Worm (Caenorhabditis elegans) whole organism, L4 larva: ENCODE measurements around the gene fbxa-105.

Source experiments
- F26F4.8 ChIP-seq: fragments of 200-800 bp; sonication (Bioruptor generic); conservative IDR thresholded peaks from 2 replicates; pipeline ENCODE4 v1.3.6; 2022; ENCODE audit warnings: missing genetic modification characterization, missing compliant biosample characterization
- F37D6.2 ChIP-seq: sonication (generic microtip); optimal IDR thresholded peaks from 2 replicates; lab custom pipeline; 2016; ENCODE audit warnings: mild to moderate bottlenecking, missing genetic modification characterization, missing compliant biosample characterization
- T26A8.4 ChIP-seq: fragments of 200-800 bp; sonication (Bioruptor generic); IDR thresholded peaks from 2 replicates; pipeline ENCODE4 v1.3.6; 2022; ENCODE audit warnings: missing genetic modification characterization, missing compliant biosample characterization
- Y48G9A.11 ChIP-seq: fragments of 200-800 bp; sonication (Bioruptor generic); IDR thresholded peaks from 2 replicates; pipeline ENCODE4 v1.3.6; 2022; ENCODE audit warnings: missing genetic modification reagents, missing genetic modification characterization, missing compliant biosample characterization
- Y5F2A.4 ChIP-seq: fragments of 200-800 bp; sonication (Bioruptor generic); optimal IDR thresholded peaks from 2 replicates; lab custom pipeline; 2018; ENCODE audit warnings: mild to moderate bottlenecking, missing genetic modification characterization, missing compliant biosample characterization
- aha-1 ChIP-seq: fragments of 150-350 bp; peaks from one replicate; lab custom pipeline; 2014; ENCODE audit warnings: missing biosample characterization, missing genetic modification characterization
- ama-1 ChIP-seq: fragments of 150-350 bp; optimal IDR thresholded peaks from 2 replicates; lab custom pipeline; 2014; ENCODE audit warnings: inconsistent platforms, mixed read lengths
- ceh-20 ChIP-seq: fragments of 200-800 bp; sonication (Bioruptor generic); IDR thresholded peaks from 2 replicates; pipeline ENCODE4 v1.3.6; 2022; ENCODE audit warnings: missing genetic modification reagents, missing genetic modification characterization, missing compliant biosample characterization
- ceh-44 ChIP-seq: fragments of 200-800 bp; sonication (Bioruptor generic); IDR thresholded peaks from 2 replicates; pipeline ENCODE4 v1.3.6; 2022; ENCODE audit warnings: missing genetic modification reagents, missing genetic modification characterization, missing compliant biosample characterization
- ceh-62 ChIP-seq: sonication (generic microtip); optimal IDR thresholded peaks from 2 replicates; lab custom pipeline; 2017; ENCODE audit warnings: missing biosample characterization, missing genetic modification characterization
- ceh-82 ChIP-seq: sonication (generic microtip); optimal IDR thresholded peaks from 2 replicates; lab custom pipeline; 2017; ENCODE audit warnings: missing biosample characterization, missing genetic modification characterization
- daf-12 ChIP-seq: fragments of 150-350 bp; optimal IDR thresholded peaks from 2 replicates; lab custom pipeline; 2014; ENCODE audit warnings: missing biosample characterization, missing genetic modification reagents, missing genetic modification characterization
- daf-19 ChIP-seq: fragments of 200-800 bp; sonication (Bioruptor generic); conservative IDR thresholded peaks from 2 replicates; pipeline ENCODE4 v1.3.6; 2022; ENCODE audit warnings: missing genetic modification characterization, missing compliant biosample characterization
- dmd-6 ChIP-seq: fragments of 200-800 bp; sonication (Bioruptor generic); IDR thresholded peaks from 2 replicates; pipeline ENCODE4 v1.3.6; 2022; ENCODE audit warnings: missing genetic modification reagents, missing genetic modification characterization, missing compliant biosample characterization
- dpl-1 ChIP-seq: fragments of 150-350 bp; optimal IDR thresholded peaks from 2 replicates; lab custom pipeline; 2014; ENCODE audit warnings: missing biosample characterization, missing genetic modification reagents, missing genetic modification characterization
- egl-43 ChIP-seq: fragments of 200-800 bp; sonication (Bioruptor generic); IDR thresholded peaks from 2 replicates; pipeline ENCODE4 v1.3.6; 2022; ENCODE audit warnings: missing genetic modification reagents, missing genetic modification characterization, missing compliant biosample characterization
- fkh-10 ChIP-seq: fragments of 150-350 bp; optimal IDR thresholded peaks from 2 replicates; lab custom pipeline; 2014; ENCODE audit warnings: missing biosample characterization, missing genetic modification reagents, missing genetic modification characterization
- gei-8 ChIP-seq: fragments of 200-800 bp; sonication (Bioruptor generic); optimal IDR thresholded peaks from 2 replicates; lab custom pipeline; 2018; ENCODE audit warnings: mild to moderate bottlenecking, missing genetic modification characterization, missing compliant biosample characterization
- hif-1 ChIP-seq, 2 experiments: sonication (generic microtip); optimal IDR thresholded peaks; 2 replicates each; lab custom pipeline; 2016 to 2017; ENCODE audit warnings: missing compliant biosample characterization in 2 of 2, missing genetic modification characterization in 2 of 2, missing genetic modification reagents in 2 of 2, missing genotype in 2 of 2, mild to moderate bottlenecking in 1 of 2
- hlh-11 ChIP-seq: fragments of 200-800 bp; sonication (Bioruptor generic); optimal IDR thresholded peaks from 2 replicates; lab custom pipeline; 2018; ENCODE audit warnings: mild to moderate bottlenecking, missing genetic modification characterization, missing compliant biosample characterization
- hlh-30 ChIP-seq: sonication (generic microtip); optimal IDR thresholded peaks from 2 replicates; lab custom pipeline; 2017; ENCODE audit warnings: antibody characterized with exemption, mild to moderate bottlenecking, missing genetic modification characterization, missing compliant biosample characterization; ENCODE audit not compliant: insufficient read depth
- hmg-1.1 ChIP-seq: fragments of 200-800 bp; sonication (Bioruptor generic); IDR thresholded peaks from 2 replicates; pipeline ENCODE4 v1.3.6; 2022; ENCODE audit warnings: missing genetic modification reagents, missing genetic modification characterization, missing compliant biosample characterization
- lin-15B ChIP-seq: fragments of 150-350 bp; sonication (generic microtip); optimal IDR thresholded peaks from 3 replicates; lab custom pipeline; 2014; ENCODE audit warnings: missing biosample characterization, missing genetic modification characterization
- lin-38 ChIP-seq: fragments of 200-800 bp; sonication (Bioruptor generic); IDR thresholded peaks from 2 replicates; pipeline ENCODE4 v1.3.6; 2022; ENCODE audit warnings: missing genetic modification reagents, missing genetic modification characterization, missing compliant biosample characterization
- lin-39 ChIP-seq: fragments of 150-350 bp; optimal IDR thresholded peaks from 2 replicates; lab custom pipeline; 2014; ENCODE audit warnings: missing biosample characterization, missing genetic modification reagents, missing genetic modification characterization
- lir-3 ChIP-seq: sonication (generic microtip); optimal IDR thresholded peaks from 2 replicates; lab custom pipeline; 2016; ENCODE audit warnings: mild to moderate bottlenecking, missing genetic modification characterization, missing compliant biosample characterization
- lsy-2 ChIP-seq, 2 experiments: fragments of 150-350 bp in 1 of 2; sonication (generic microtip) in 1 of 2; optimal IDR thresholded peaks; 2 replicates each; lab custom pipeline; 2014 to 2017; ENCODE audit warnings: missing biosample characterization in 2 of 2, missing genetic modification characterization in 2 of 2
- madf-9 ChIP-seq: fragments of 200-800 bp; sonication (Bioruptor generic); conservative IDR thresholded peaks from 2 replicates; pipeline ENCODE4 v1.3.6; 2022; ENCODE audit warnings: missing genetic modification reagents, missing genetic modification characterization, missing compliant biosample characterization
- mdl-1 ChIP-seq, 2 experiments: fragments of 150-350 bp in 1 of 2; sonication (generic microtip) in 1 of 2; optimal IDR thresholded peaks; 2 replicates each; lab custom pipeline; 2014 to 2017; ENCODE audit warnings: missing biosample characterization in 2 of 2, missing genetic modification characterization in 2 of 2
- mep-1 ChIP-seq: fragments of 150-350 bp; sonication (generic microtip); optimal IDR thresholded peaks from 3 replicates; lab custom pipeline; 2014; ENCODE audit warnings: missing biosample characterization, missing genetic modification characterization
- mxl-2 ChIP-seq: fragments of 200-800 bp; sonication (Bioruptor generic); conservative IDR thresholded peaks from 2 replicates; pipeline ENCODE4 v1.3.6; 2022; ENCODE audit warnings: missing genetic modification reagents, missing genetic modification characterization, missing compliant biosample characterization
- mxl-3 ChIP-seq: fragments of 200-800 bp; sonication (Bioruptor generic); optimal IDR thresholded peaks from 2 replicates; lab custom pipeline; 2018; ENCODE audit warnings: mild to moderate bottlenecking, missing genetic modification characterization, missing compliant biosample characterization
- nhr-10 ChIP-seq: fragments of 150-350 bp; optimal IDR thresholded peaks from 2 replicates; lab custom pipeline; 2014; ENCODE audit warnings: missing biosample characterization, missing genetic modification characterization
- nhr-11 ChIP-seq: fragments of 150-350 bp; optimal IDR thresholded peaks from 2 replicates; lab custom pipeline; 2014; ENCODE audit warnings: missing biosample characterization, missing genetic modification characterization
- nhr-25 ChIP-seq: sonication (generic microtip); optimal IDR thresholded peaks from 2 replicates; lab custom pipeline; 2017; ENCODE audit warnings: missing genetic modification characterization, mild to moderate bottlenecking, missing compliant biosample characterization, antibody characterized with exemption, moderate library complexity, borderline replicate concordance; ENCODE audit not compliant: insufficient read depth
- nhr-28 ChIP-seq: fragments of 150-350 bp; optimal IDR thresholded peaks from 2 replicates; lab custom pipeline; 2014; ENCODE audit warnings: missing biosample characterization, missing genetic modification characterization
- nhr-41 ChIP-seq: fragments of 200-800 bp; sonication (Bioruptor generic); IDR thresholded peaks from 2 replicates; pipeline ENCODE4 v1.3.6; 2022; ENCODE audit warnings: missing genetic modification reagents, missing genetic modification characterization, missing compliant biosample characterization
- nhr-48 ChIP-seq: sonication (generic microtip); optimal IDR thresholded peaks from 2 replicates; lab custom pipeline; 2016; ENCODE audit warnings: mild to moderate bottlenecking, missing genetic modification characterization, missing compliant biosample characterization
- nhr-6 ChIP-seq: fragments of 150-350 bp; optimal IDR thresholded peaks from 2 replicates; lab custom pipeline; 2014; ENCODE audit warnings: missing biosample characterization, missing genetic modification characterization
- nhr-76 ChIP-seq: fragments of 150-350 bp; optimal IDR thresholded peaks from 2 replicates; lab custom pipeline; 2014; ENCODE audit warnings: missing biosample characterization, missing genetic modification characterization
- nhr-77 ChIP-seq: fragments of 150-350 bp; optimal IDR thresholded peaks from 2 replicates; lab custom pipeline; 2014; ENCODE audit warnings: missing biosample characterization, missing genetic modification characterization
- set-16 ChIP-seq: fragments of 200-800 bp; sonication (Bioruptor generic); IDR thresholded peaks from 2 replicates; pipeline ENCODE4 v1.3.6; 2022; ENCODE audit warnings: missing genetic modification reagents, missing genetic modification characterization, missing compliant biosample characterization
- skn-1 ChIP-seq: fragments of 150-350 bp; optimal IDR thresholded peaks from 2 replicates; lab custom pipeline; 2014; ENCODE audit warnings: missing biosample characterization, missing genetic modification characterization
- spr-1 ChIP-seq: sonication (generic microtip); optimal IDR thresholded peaks from 2 replicates; lab custom pipeline; 2016; ENCODE audit warnings: mild to moderate bottlenecking, missing genetic modification characterization, missing compliant biosample characterization
- spr-3 ChIP-seq: fragments of 200-800 bp; sonication (Bioruptor generic); optimal IDR thresholded peaks from 2 replicates; lab custom pipeline; 2018; ENCODE audit warnings: mild to moderate bottlenecking, missing genetic modification characterization, missing compliant biosample characterization
- tag-97 ChIP-seq: fragments of 200-800 bp; sonication (Bioruptor generic); IDR thresholded peaks from 2 replicates; pipeline ENCODE4 v1.3.6; 2022; ENCODE audit warnings: missing genetic modification characterization, missing compliant biosample characterization
- unc-62 ChIP-seq, 3 experiments: fragments of 150-350 bp in 1 of 3; sonication (generic microtip); optimal IDR thresholded peaks in 2 of 3; peaks in 1 of 3; 1 replicate in 1 of 3; 2 replicates in 2 of 3; lab custom pipeline; 2014 to 2017; ENCODE audit warnings: missing biosample characterization in 3 of 3, missing genetic modification characterization in 3 of 3, missing genetic modification reagents in 3 of 3, missing genotype in 1 of 3
- zag-1 ChIP-seq: fragments of 150-350 bp; optimal IDR thresholded peaks from 2 replicates; lab custom pipeline; 2014; ENCODE audit warnings: missing biosample characterization, missing genetic modification characterization
- zfp-3 ChIP-seq: fragments of 200-800 bp; sonication (Bioruptor generic); conservative IDR thresholded peaks from 2 replicates; pipeline ENCODE4 v1.3.6; 2022; ENCODE audit warnings: missing genetic modification reagents, missing genetic modification characterization, missing compliant biosample characterization
- zip-11 ChIP-seq: fragments of 200-800 bp; sonication (Bioruptor generic); IDR thresholded peaks from 2 replicates; pipeline ENCODE4 v1.3.6; 2022; ENCODE audit warnings: missing genetic modification characterization, missing compliant biosample characterization
- ztf-11 ChIP-seq: fragments of 150-350 bp; optimal IDR thresholded peaks from 2 replicates; lab custom pipeline; 2014; ENCODE audit warnings: missing biosample characterization, missing genetic modification characterization

fbxa-105 gene

ce11 chrV:7415780-7416428 is 24.1 kb upstream of the fbxa-105 start, which contains the start of gene F18E3.13:
F18E3.13 (plus strand) TSS chrV:7416164.
- TF ChIP-seq hmg-1.1 (GFP tag; lab: Robert Waterston, UW) (no peak), ztf-11 (tag; lab: Kevin White, UChicago) (no peak), daf-12 (tag; lab: Kevin White, UChicago) (no peak), mxl-3 (GFP tag; lab: Kevin White, UChicago) (peak; percentile 72), mep-1 (tag; lab: Kevin White, UChicago) (peak; percentile 54), mxl-2 (GFP tag; lab: Robert Waterston, UW) (0 out of 2 replicates have a peak, but pooled peaks have one; percentile 22), nhr-76 (tag; lab: Kevin White, UChicago) (no peak), F26F4.8 (GFP tag; lab: Robert Waterston, UW) (no peak), zfp-3 (GFP tag; lab: Robert Waterston, UW) (no peak), ceh-82 (no peak), F37D6.2 (tag; lab: Kevin White, UChicago) (no peak), lin-38 (GFP tag; lab: Robert Waterston, UW) (no peak), dpl-1 (peak; percentile 9), hlh-11 (tag; lab: Kevin White, UChicago) (peak; percentile 84), set-16 (GFP tag; lab: Robert Waterston, UW) (no peak), ama-1 (lab: Kevin White, UChicago) (peak; percentile 93), nhr-28 (peak; percentile 84), nhr-6 (tag; lab: Kevin White, UChicago) (no peak), spr-3 (GFP tag; lab: Kevin White, UChicago) (no peak), zag-1 (no peak), nhr-11 (no peak), gei-8 (GFP tag; lab: Kevin White, UChicago) (peak; percentile 37), ceh-44 (GFP tag; lab: Robert Waterston, UW) (no peak), lsy-2 (tag; optimal IDR thresholded peaks at IDR 0.05; lab: Kevin White, UChicago) (peak in 1 of 2 experiments; percentile 57), fkh-10 (GFP tag; lab: Kevin White, UChicago) (no peak), lir-3 (no peak), nhr-48 (peak; percentile 91), lin-15B (tag; lab: Kevin White, UChicago) (no peak), unc-62 (GFP tag; optimal IDR thresholded peaks at IDR 0.05 in 1 of 2; lab: Kevin White, UChicago) (peak in 1 of 2 experiments; percentile 55), unc-62 (tag; optimal IDR thresholded peaks at IDR 0.05; lab: Kevin White, UChicago) (no peak), ceh-62 (tag; lab: Kevin White, UChicago) (no peak), zip-11 (GFP tag; lab: Robert Waterston, UW) (no peak), hlh-30 (tag; lab: Kevin White, UChicago) (peak; percentile 77), spr-1 (tag; lab: Kevin White, UChicago) (no peak), T26A8.4 (peak; percentile 45; the same call in 1 of the 2 replicates), nhr-77 (no peak), tag-97 (GFP tag; lab: Robert Waterston, UW) (no peak), hif-1 (tag; optimal IDR thresholded peaks at IDR 0.05; lab: Kevin White, UChicago) (peak; percentile 19 to 60), nhr-25 (tag; lab: Kevin White, UChicago) (peak; percentile 58), daf-19 (GFP tag; lab: Robert Waterston, UW) (no peak), mdl-1 (tag; optimal IDR thresholded peaks at IDR 0.05; lab: Kevin White, UChicago) (peak; percentile 56 to 88), egl-43 (GFP tag; lab: Robert Waterston, UW) (no peak), skn-1 (tag; lab: Kevin White, UChicago) (no peak), aha-1 (tag; lab: Kevin White, UChicago) (peak; percentile 67), Y5F2A.4 (GFP tag; lab: Kevin White, UChicago) (no peak), madf-9 (GFP tag; lab: Robert Waterston, UW) (peak; percentile 24; the same call in 1 of the 2 replicates), nhr-41 (GFP tag; lab: Robert Waterston, UW) (no peak), ceh-20 (GFP tag; lab: Robert Waterston, UW) (no peak; the same call in 1 of the 2 replicates), dmd-6 (GFP tag; lab: Robert Waterston, UW) (peak; percentile 64), lin-39 (tag; lab: Kevin White, UChicago) (no peak), Y48G9A.11 (GFP tag; lab: Robert Waterston, UW) (no peak), nhr-10 (tag; lab: Kevin White, UChicago) (no peak)
